Worm (Caenorhabditis elegans) whole organism, L3 larva: ENCODE data around the gene sulp-7.

Source experiments
- R02D3.7 ChIP-seq: fragments of 150-350 bp; optimal IDR thresholded peaks from 2 replicates; lab custom pipeline; 2014; ENCODE audit warnings: missing biosample characterization, missing genetic modification characterization
- ZK546.5 ChIP-seq: sonication (generic microtip); optimal IDR thresholded peaks from 2 replicates; lab custom pipeline; 2017; ENCODE audit warnings: missing biosample characterization, missing genetic modification characterization
- aly-2 ChIP-seq: fragments of 150-350 bp; optimal IDR thresholded peaks from 2 replicates; lab custom pipeline; 2014; ENCODE audit warnings: missing biosample characterization, missing genetic modification characterization
- ama-1 ChIP-seq: fragments of 150-350 bp; optimal IDR thresholded peaks from 2 replicates; lab custom pipeline; 2018
- ceh-16 ChIP-seq: sonication (generic microtip); optimal IDR thresholded peaks from 2 replicates; lab custom pipeline; 2017; ENCODE audit warnings: missing biosample characterization, missing genetic modification characterization
- ceh-28 ChIP-seq: fragments of 150-350 bp; optimal IDR thresholded peaks from 2 replicates; lab custom pipeline; 2014; ENCODE audit warnings: missing biosample characterization, missing genetic modification reagents, missing genetic modification characterization
- ceh-9 ChIP-seq: sonication (generic microtip); optimal IDR thresholded peaks from 2 replicates; lab custom pipeline; 2018; ENCODE audit warnings: missing biosample characterization, missing genetic modification characterization
- daf-12 ChIP-seq: fragments of 150-350 bp; optimal IDR thresholded peaks from 2 replicates; lab custom pipeline; 2014; ENCODE audit warnings: missing biosample characterization, missing genetic modification reagents, missing genetic modification characterization
- egl-27 ChIP-seq: sonication (generic microtip); optimal IDR thresholded peaks from 4 replicates; lab custom pipeline; 2017; ENCODE audit warnings: missing biosample characterization, missing genetic modification reagents, missing genetic modification characterization
- egl-5 ChIP-seq: fragments of 150-350 bp; optimal IDR thresholded peaks from 2 replicates; lab custom pipeline; 2017; ENCODE audit warnings: missing biosample characterization, missing genetic modification reagents, missing genetic modification characterization, inconsistent platforms
- elt-1 ChIP-seq: fragments of 150-350 bp; optimal IDR thresholded peaks from 2 replicates; lab custom pipeline; 2014; ENCODE audit warnings: missing biosample characterization, missing genetic modification characterization
- elt-2 ChIP-seq: sonication (generic microtip); optimal IDR thresholded peaks from 2 replicates; lab custom pipeline; 2016; ENCODE audit warnings: missing genetic modification reagents, mild to moderate bottlenecking, missing genetic modification characterization, missing compliant biosample characterization
- elt-3 ChIP-seq, 3 experiments: fragments of 150-350 bp in 1 of 3; sonication (generic microtip) in 2 of 3; optimal IDR thresholded peaks; 2 replicates in 2 of 3; 4 replicates in 1 of 3; lab custom pipeline; 2014 to 2017; ENCODE audit warnings: missing biosample characterization in 3 of 3, missing genetic modification characterization in 3 of 3
- eor-1 ChIP-seq, 2 experiments: fragments of 150-350 bp; optimal IDR thresholded peaks; 2 replicates each; lab custom pipeline; 2014 to 2018; ENCODE audit warnings: missing biosample characterization in 2 of 2, missing genetic modification characterization in 2 of 2
- fkh-2 ChIP-seq: fragments of 150-350 bp; optimal IDR thresholded peaks from 2 replicates; lab custom pipeline; 2014; ENCODE audit warnings: missing biosample characterization, missing genetic modification reagents, missing genetic modification characterization
- hmg-11 ChIP-seq: sonication (generic microtip); optimal IDR thresholded peaks from 2 replicates; lab custom pipeline; 2016; ENCODE audit warnings: missing genetic modification characterization, missing compliant biosample characterization
- jun-1 ChIP-seq: fragments of 150-350 bp; optimal IDR thresholded peaks from 2 replicates; lab custom pipeline; 2014; ENCODE audit warnings: missing biosample characterization, missing genetic modification reagents, missing genetic modification characterization
- lin-39 ChIP-seq: fragments of 150-350 bp; optimal IDR thresholded peaks from 2 replicates; lab custom pipeline; 2018; ENCODE audit warnings: missing biosample characterization, missing genetic modification reagents, missing genetic modification characterization
- lsy-12 ChIP-seq: sonication (generic microtip); optimal IDR thresholded peaks from 2 replicates; lab custom pipeline; 2016; ENCODE audit warnings: mild to moderate bottlenecking, missing genetic modification characterization, missing compliant biosample characterization
- mdl-1 ChIP-seq: fragments of 150-350 bp; optimal IDR thresholded peaks from 2 replicates; lab custom pipeline; 2014; ENCODE audit warnings: missing biosample characterization, missing genetic modification characterization
- mml-1 ChIP-seq: fragments of 150-350 bp; sonication (generic microtip); optimal IDR thresholded peaks from 3 replicates; lab custom pipeline; 2014; ENCODE audit warnings: missing biosample characterization, missing genetic modification characterization
- nfya-1 ChIP-seq: sonication (generic microtip); optimal IDR thresholded peaks from 2 replicates; lab custom pipeline; 2017; ENCODE audit warnings: missing genetic modification characterization, mild to moderate bottlenecking, missing compliant biosample characterization, antibody characterized with exemption, moderate library complexity; ENCODE audit not compliant: insufficient read depth
- nhr-11 ChIP-seq: fragments of 150-350 bp; optimal IDR thresholded peaks from 2 replicates; lab custom pipeline; 2014; ENCODE audit warnings: missing biosample characterization, missing genetic modification characterization
- nhr-12 ChIP-seq: fragments of 150-350 bp; optimal IDR thresholded peaks from 2 replicates; lab custom pipeline; 2014; ENCODE audit warnings: missing biosample characterization, missing genetic modification characterization
- nhr-23 ChIP-seq: fragments of 150-350 bp; optimal IDR thresholded peaks from 2 replicates; lab custom pipeline; 2014; ENCODE audit warnings: missing biosample characterization, missing genetic modification reagents, missing genetic modification characterization
- nhr-237 ChIP-seq: fragments of 150-350 bp; optimal IDR thresholded peaks from 2 replicates; lab custom pipeline; 2014; ENCODE audit warnings: missing biosample characterization, missing genetic modification characterization
- nhr-25 ChIP-seq: sonication (generic microtip); optimal IDR thresholded peaks from 2 replicates; lab custom pipeline; 2017; ENCODE audit warnings: missing biosample characterization, missing genetic modification characterization
- nhr-28 ChIP-seq: fragments of 150-350 bp; optimal IDR thresholded peaks from 2 replicates; lab custom pipeline; 2014; ENCODE audit warnings: missing biosample characterization, missing genetic modification characterization
- nhr-43 ChIP-seq: sonication (generic microtip); optimal IDR thresholded peaks from 2 replicates; lab custom pipeline; 2016; ENCODE audit warnings: mild to moderate bottlenecking, missing genetic modification characterization, missing compliant biosample characterization; ENCODE audit not compliant: poor library complexity, severe bottlenecking
- nhr-67 ChIP-seq: fragments of 150-350 bp; optimal IDR thresholded peaks from 2 replicates; lab custom pipeline; 2014; ENCODE audit warnings: missing biosample characterization, missing genetic modification characterization
- pqm-1 ChIP-seq: fragments of 150-350 bp; optimal IDR thresholded peaks from 2 replicates; lab custom pipeline; 2017; ENCODE audit warnings: missing biosample characterization, missing genetic modification characterization, inconsistent platforms
- skn-1 ChIP-seq: fragments of 150-350 bp; optimal IDR thresholded peaks from 2 replicates; lab custom pipeline; 2014; ENCODE audit warnings: missing biosample characterization, missing genetic modification characterization
- snpc-4 ChIP-seq: fragments of 150-350 bp; optimal IDR thresholded peaks from 2 replicates; lab custom pipeline; 2014; ENCODE audit warnings: missing biosample characterization, missing genetic modification characterization
- unc-62 ChIP-seq: fragments of 150-350 bp; sonication (generic microtip); optimal IDR thresholded peaks from 4 replicates; lab custom pipeline; 2014; ENCODE audit warnings: missing biosample characterization, missing genetic modification reagents, missing genetic modification characterization
- ztf-4 ChIP-seq: fragments of 150-350 bp; optimal IDR thresholded peaks from 2 replicates; lab custom pipeline; 2014; ENCODE audit warnings: missing biosample characterization, missing genetic modification characterization

Gene sulp-7

ce11 chrX:11097343-11097742, 16.9 kb downstream of the sulp-7 start:
- no peak for TF ChIP-seq lsy-12
- no peak for TF ChIP-seq lin-39 (tag; lab: Kevin White, UChicago)
- no peak for TF ChIP-seq ceh-16 (tag; lab: Kevin White, UChicago)
- no peak for TF ChIP-seq mml-1 (tag; lab: Kevin White, UChicago)
- no peak for TF ChIP-seq fkh-2 (tag; lab: Kevin White, UChicago)
- no peak for TF ChIP-seq nhr-11 (tag; lab: Kevin White, UChicago)
- TF ChIP-seq snpc-4 (tag; lab: Kevin White, UChicago), result no peak
- TF ChIP-seq pqm-1 (tag; lab: Kevin White, UChicago), result no peak
- no peak for TF ChIP-seq ZK546.5 (tag; lab: Kevin White, UChicago)
- TF ChIP-seq egl-5, result no peak
- TF ChIP-seq egl-27 (tag; lab: Kevin White, UChicago), result no peak
- no peak for TF ChIP-seq nhr-237 (tag; lab: Kevin White, UChicago)
- no peak for TF ChIP-seq ama-1 (lab: Kevin White, UChicago)
- TF ChIP-seq nfya-1, result no peak
- TF ChIP-seq nhr-23 (tag; lab: Kevin White, UChicago), result no peak
- no peak for TF ChIP-seq daf-12
- TF ChIP-seq elt-1 (tag; lab: Kevin White, UChicago), result no peak
- no peak for TF ChIP-seq ztf-4 (tag; lab: Kevin White, UChicago)
- no peak for TF ChIP-seq nhr-43 (tag; lab: Kevin White, UChicago)
- TF ChIP-seq skn-1, result no peak

ce11 chrX:11098086-11098485, 17.6 kb downstream of the sulp-7 start, which contains the start of gene W02H3.3:
Gene W02H3.3 (minus strand): TSS chrX:11098186.
- no peak for TF ChIP-seq nhr-67
- TF ChIP-seq aly-2 (tag; lab: Kevin White, UChicago), result no peak
- no peak for TF ChIP-seq nhr-11 (tag; lab: Kevin White, UChicago)
- no peak for TF ChIP-seq mml-1 (tag; lab: Kevin White, UChicago)
- no peak for TF ChIP-seq nhr-25 (tag; lab: Kevin White, UChicago)
- TF ChIP-seq elt-3 (tag; optimal IDR thresholded peaks at IDR 0.05; lab: Kevin White, UChicago), result no peak
- TF ChIP-seq nhr-43 (tag; lab: Kevin White, UChicago), result no peak
- no peak for TF ChIP-seq lin-39 (tag; lab: Kevin White, UChicago)
- no peak for TF ChIP-seq snpc-4 (tag; lab: Kevin White, UChicago)
- no peak for TF ChIP-seq unc-62 (GFP tag; lab: Kevin White, UChicago)
- no peak for TF ChIP-seq hmg-11
- TF ChIP-seq jun-1 (tag; lab: Kevin White, UChicago), result no peak

ce11 chrX:11103173-11103572, 22.7 kb downstream of the sulp-7 start:
- TF ChIP-seq mdl-1 (tag; lab: Kevin White, UChicago) (no peak), ceh-28 (tag; lab: Kevin White, UChicago) (no peak)

ce11 chrX:11104883-11105629, 24.6 kb downstream of the sulp-7 start, which contains the start of gene W02H3.1:
Gene W02H3.1 (minus strand): TSS chrX:11105460.
- TF ChIP-seq R02D3.7 (tag; lab: Kevin White, UChicago) (no peak), jun-1 (tag; lab: Kevin White, UChicago) (no peak), pqm-1 (tag; lab: Kevin White, UChicago) (peak; percentile 31), elt-2 (tag; lab: Kevin White, UChicago) (peak; percentile 49), hmg-11 (no peak)

ce11 chrX:11107076-11107475, 26.6 kb downstream of the sulp-7 start, which contains the start of gene clc-17:
Gene clc-17 (plus strand): TSS chrX:11107376.
- TF ChIP-seq pqm-1 (tag; lab: Kevin White, UChicago) (no peak), egl-5 (no peak), nhr-12 (tag; lab: Kevin White, UChicago) (no peak), nhr-23 (tag; lab: Kevin White, UChicago) (no peak), ceh-9 (no peak), nhr-28 (tag; lab: Kevin White, UChicago) (no peak), egl-27 (tag; lab: Kevin White, UChicago) (no peak), eor-1 (tag; optimal IDR thresholded peaks at IDR 0.05; lab: Kevin White, UChicago) (no peak), nhr-67 (no peak), nhr-237 (tag; lab: Kevin White, UChicago) (no peak), daf-12 (no peak), snpc-4 (tag; lab: Kevin White, UChicago) (no peak), ceh-16 (tag; lab: Kevin White, UChicago) (no peak), elt-3 (tag; optimal IDR thresholded peaks at IDR 0.05; lab: Kevin White, UChicago) (no peak), mml-1 (tag; lab: Kevin White, UChicago) (no peak)
